Worm (Caenorhabditis elegans): ENCODE measurements around the gene T22F7.1.

The T22F7.1 gene

ce11 chrIII:568815-569214 is 26.9 kb downstream of the T22F7.1 start:
- TF ChIP-seq F49E8.2 (tag; optimal IDR thresholded peaks at IDR 0.05; ENCODE audit: borderline replicate concordance): no peak

ce11 chrIII:576555-576954 is 34.7 kb downstream of the T22F7.1 start:
- TF ChIP-seq hmg-1.1 (GFP tag; IDR thresholded peaks at IDR 0.05): no peak
- no peak for TF ChIP-seq tra-1 (GFP tag; IDR thresholded peaks at IDR 0.05)
- no peak for TF ChIP-seq lsy-2 (tag; optimal IDR thresholded peaks at IDR 0.05)
- TF ChIP-seq duxl-1 (tag; optimal IDR thresholded peaks at IDR 0.05; ENCODE audit: poor library complexity): no peak
- no peak for TF ChIP-seq ctbp-1 (GFP tag; IDR thresholded peaks at IDR 0.05)
- no peak for TF ChIP-seq T20F7.1 (GFP tag; optimal IDR thresholded peaks at IDR 0.05)
- TF ChIP-seq unc-39 (tag; optimal IDR thresholded peaks at IDR 0.05): no peak
- TF ChIP-seq Y105C5A.15 (GFP tag; IDR thresholded peaks at IDR 0.05): no peak
- TF ChIP-seq fkh-10 (GFP tag; optimal IDR thresholded peaks at IDR 0.05): no peak
- no peak for TF ChIP-seq rbr-2 (tag; optimal IDR thresholded peaks at IDR 0.05)
- no peak for TF ChIP-seq nhr-237 (tag; optimal IDR thresholded peaks at IDR 0.05)
- TF ChIP-seq egl-27 (tag; optimal IDR thresholded peaks at IDR 0.05): no peak
- no peak for TF ChIP-seq daf-16 (GFP tag; optimal IDR thresholded peaks at IDR 0.05)
- TF ChIP-seq daf-16 (tag; optimal IDR thresholded peaks at IDR 0.05): no peak
- no peak for TF ChIP-seq lim-7 (GFP tag; IDR thresholded peaks at IDR 0.05)
- TF ChIP-seq gei-8 (GFP tag; optimal IDR thresholded peaks at IDR 0.05): no peak
- no peak for TF ChIP-seq lin-13 (GFP tag; optimal IDR thresholded peaks at IDR 0.05)

- no peak for TF ChIP-seq saeg-2 (GFP tag; IDR thresholded peaks at IDR 0.05)
- no peak for TF ChIP-seq mxl-3 (GFP tag; optimal IDR thresholded peaks at IDR 0.05)
- TF ChIP-seq Y48G9A.11 (GFP tag; IDR thresholded peaks at IDR 0.05): no peak
- no peak for TF ChIP-seq madf-5 (GFP tag; IDR thresholded peaks at IDR 0.05)
- no peak for TF ChIP-seq F44E2.7 (GFP tag; IDR thresholded peaks at IDR 0.05)
- TF ChIP-seq hmg-1.1 (GFP tag; IDR thresholded peaks at IDR 0.05): no peak
Measured at ce11 chrIII:577467-577866, 35.6 kb downstream of the T22F7.1 start, which contains the start of gene gtf-2H5. Gene gtf-2H5, minus strand, starts transcription at chrIII:577567.

- no peak for TF ChIP-seq dmd-6 (GFP tag; IDR thresholded peaks at IDR 0.05)
- TF ChIP-seq T20F7.1 (GFP tag; optimal IDR thresholded peaks at IDR 0.05): no peak
- no peak for TF ChIP-seq dmd-9 (GFP tag; IDR thresholded peaks at IDR 0.05)
- no peak for TF ChIP-seq pha-4 (GFP tag; IDR thresholded peaks at IDR 0.05)
- no peak for TF ChIP-seq pha-4 (tag; optimal IDR thresholded peaks at IDR 0.05)
- no peak for TF ChIP-seq spr-3 (GFP tag; optimal IDR thresholded peaks at IDR 0.05)
- TF ChIP-seq zip-11 (GFP tag; IDR thresholded peaks at IDR 0.05): no peak
- no peak for TF ChIP-seq ceh-28 (tag; optimal IDR thresholded peaks at IDR 0.05)
- no peak for TF ChIP-seq mdt-29 (GFP tag; IDR thresholded peaks at IDR 0.05)
- no peak for TF ChIP-seq lin-39 (tag; optimal IDR thresholded peaks at IDR 0.05)
- no peak for TF ChIP-seq nhr-77 (tag; optimal IDR thresholded peaks at IDR 0.05)
- no peak for TF ChIP-seq dmd-8 (GFP tag; IDR thresholded peaks at IDR 0.05)
- TF ChIP-seq php-3 (GFP tag; IDR thresholded peaks at IDR 0.05): no peak
- TF ChIP-seq nhr-76 (tag; optimal IDR thresholded peaks at IDR 0.05): no peak
- no peak for TF ChIP-seq ztf-7 (tag; optimal IDR thresholded peaks at IDR 0.05)
- TF ChIP-seq madf-9 (GFP tag; conservative IDR thresholded peaks at IDR 0.05): no peak
- TF ChIP-seq nhr-41 (GFP tag; IDR thresholded peaks at IDR 0.05): no peak
Measured at ce11 chrIII:587009-587408, 45.1 kb downstream of the T22F7.1 start, which contains the start of gene helq-1. Gene helq-1, minus strand, starts transcription at chrIII:587109.
